Worm (Caenorhabditis elegans) whole organism, L2 larva: ENCODE measurements around the gene egg-1.
A peak's percentile ranks its signal among the peaks of the same experiment; 100 is the strongest.

ENCODE experiments used
- C34F6.9 ChIP-seq: fragments of 150-350 bp; optimal IDR thresholded peaks from 2 replicates; lab custom pipeline; 2014; ENCODE audit warnings: missing biosample characterization, missing genetic modification characterization
- F13H6.1 ChIP-seq: sonication (generic microtip); optimal IDR thresholded peaks from 2 replicates; lab custom pipeline; 2016; ENCODE audit warnings: missing genetic modification characterization, missing compliant biosample characterization
- R02D3.7 ChIP-seq: fragments of 150-350 bp; optimal IDR thresholded peaks from 2 replicates; lab custom pipeline; 2014; ENCODE audit warnings: missing biosample characterization, missing genetic modification characterization
- Y55F3AM.14 ChIP-seq: fragments of 200-800 bp; sonication (Bioruptor generic); optimal IDR thresholded peaks from 2 replicates; lab custom pipeline; 2018; ENCODE audit warnings: mild to moderate bottlenecking, missing genetic modification characterization, missing compliant biosample characterization
- ZK546.5 ChIP-seq: sonication (generic microtip); optimal IDR thresholded peaks from 2 replicates; lab custom pipeline; 2017; ENCODE audit warnings: missing biosample characterization, missing genetic modification characterization
- alr-1 ChIP-seq: fragments of 150-350 bp; optimal IDR thresholded peaks from 2 replicates; lab custom pipeline; 2014; ENCODE audit warnings: missing biosample characterization, missing genetic modification characterization
- ama-1 ChIP-seq: fragments of 150-350 bp; optimal IDR thresholded peaks from 2 replicates; lab custom pipeline; 2018; ENCODE audit warnings: inconsistent platforms
- blmp-1 ChIP-seq: sonication (generic microtip); optimal IDR thresholded peaks from 2 replicates; lab custom pipeline; 2017; ENCODE audit warnings: missing genetic modification characterization, mild to moderate bottlenecking, missing compliant biosample characterization, antibody characterized with exemption, moderate library complexity; ENCODE audit not compliant: insufficient read depth
- ceh-82 ChIP-seq: fragments of 150-350 bp; optimal IDR thresholded peaks from 2 replicates; lab custom pipeline; 2014; ENCODE audit warnings: missing biosample characterization, missing genetic modification characterization
- crh-2 ChIP-seq: sonication (generic microtip); optimal IDR thresholded peaks from 2 replicates; lab custom pipeline; 2017; ENCODE audit warnings: missing biosample characterization, missing genetic modification characterization
- egl-27 ChIP-seq: sonication (generic microtip); optimal IDR thresholded peaks from 3 replicates; lab custom pipeline; 2017; ENCODE audit warnings: missing biosample characterization, missing genetic modification reagents, missing genetic modification characterization
- elt-1 ChIP-seq: fragments of 150-350 bp; optimal IDR thresholded peaks from 2 replicates; lab custom pipeline; 2014; ENCODE audit warnings: missing biosample characterization, missing genetic modification characterization
- elt-3 ChIP-seq: sonication (generic microtip); optimal IDR thresholded peaks from 2 replicates; lab custom pipeline; 2017; ENCODE audit warnings: missing biosample characterization, missing genetic modification characterization
- fos-1 ChIP-seq: fragments of 150-350 bp; optimal IDR thresholded peaks from 2 replicates; lab custom pipeline; 2014; ENCODE audit warnings: missing biosample characterization, missing genetic modification characterization
- gmeb-1 ChIP-seq: fragments of 150-350 bp; optimal IDR thresholded peaks from 2 replicates; lab custom pipeline; 2014; ENCODE audit warnings: missing biosample characterization, missing genetic modification characterization
- lin-11 ChIP-seq: fragments of 150-350 bp; sonication (generic microtip); optimal IDR thresholded peaks from 2 replicates; lab custom pipeline; 2014; ENCODE audit warnings: missing biosample characterization, missing genetic modification characterization, inconsistent platforms, mixed read lengths
- lin-13 ChIP-seq: fragments of 150-350 bp; optimal IDR thresholded peaks from 2 replicates; lab custom pipeline; 2014; ENCODE audit warnings: missing biosample characterization, missing genetic modification reagents, missing genetic modification characterization
- lin-39 ChIP-seq: fragments of 150-350 bp; optimal IDR thresholded peaks from 2 replicates; lab custom pipeline; 2014; ENCODE audit warnings: missing biosample characterization, missing genetic modification reagents, missing genetic modification characterization
- lsy-2 ChIP-seq, 2 experiments: fragments of 150-350 bp in 1 of 2; sonication (generic microtip) in 1 of 2; optimal IDR thresholded peaks; 2 replicates each; lab custom pipeline; 2014 to 2017; ENCODE audit warnings: missing biosample characterization in 2 of 2, missing genetic modification characterization in 2 of 2
- mbf-1 ChIP-seq: sonication (generic microtip); optimal IDR thresholded peaks from 2 replicates; lab custom pipeline; 2017; ENCODE audit warnings: missing biosample characterization, missing genetic modification characterization
- mdl-1 ChIP-seq, 2 experiments: fragments of 150-350 bp in 1 of 2; sonication (generic microtip) in 1 of 2; optimal IDR thresholded peaks; 2 replicates each; lab custom pipeline; 2017; ENCODE audit warnings: missing biosample characterization in 2 of 2, missing genetic modification characterization in 2 of 2
- nhr-10 ChIP-seq: sonication (generic microtip); optimal IDR thresholded peaks from 2 replicates; lab custom pipeline; 2017; ENCODE audit warnings: missing biosample characterization, missing genetic modification characterization
- nhr-11 ChIP-seq: fragments of 150-350 bp; optimal IDR thresholded peaks from 2 replicates; lab custom pipeline; 2014; ENCODE audit warnings: missing biosample characterization, missing genetic modification characterization
- nhr-12 ChIP-seq: fragments of 150-350 bp; optimal IDR thresholded peaks from 2 replicates; lab custom pipeline; 2014; ENCODE audit warnings: missing biosample characterization, missing genetic modification characterization
- nhr-129 ChIP-seq: fragments of 150-350 bp; optimal IDR thresholded peaks from 2 replicates; lab custom pipeline; 2014; ENCODE audit warnings: missing biosample characterization, missing genetic modification characterization
- nhr-21 ChIP-seq: fragments of 150-350 bp; optimal IDR thresholded peaks from 2 replicates; lab custom pipeline; 2014; ENCODE audit warnings: missing biosample characterization, missing genetic modification characterization
- nhr-237 ChIP-seq: fragments of 150-350 bp; optimal IDR thresholded peaks from 2 replicates; lab custom pipeline; 2014; ENCODE audit warnings: missing biosample characterization, missing genetic modification characterization
- nhr-25 ChIP-seq: fragments of 150-350 bp; sonication (generic microtip); optimal IDR thresholded peaks from 3 replicates; lab custom pipeline; 2014; ENCODE audit warnings: missing biosample characterization, missing genetic modification characterization
- nhr-77 ChIP-seq: fragments of 150-350 bp; optimal IDR thresholded peaks from 2 replicates; lab custom pipeline; 2014; ENCODE audit warnings: missing biosample characterization, missing genetic modification characterization
- peb-1 ChIP-seq: fragments of 150-350 bp; optimal IDR thresholded peaks from 2 replicates; lab custom pipeline; 2014; ENCODE audit warnings: missing biosample characterization, missing genetic modification characterization
- sem-4 ChIP-seq: fragments of 150-350 bp; optimal IDR thresholded peaks from 2 replicates; lab custom pipeline; 2014; ENCODE audit warnings: missing biosample characterization, missing genetic modification reagents, missing genetic modification characterization
- skn-1 ChIP-seq: sonication (generic microtip); optimal IDR thresholded peaks from 2 replicates; lab custom pipeline; 2017; ENCODE audit warnings: missing biosample characterization, missing genetic modification characterization
- sma-3 ChIP-seq: sonication (generic microtip); optimal IDR thresholded peaks from 2 replicates; lab custom pipeline; 2016; ENCODE audit warnings: missing genetic modification reagents, missing genetic modification characterization, missing compliant biosample characterization
- sma-9 ChIP-seq, 2 experiments: fragments of 150-350 bp in 1 of 2; sonication (generic microtip) in 1 of 2; optimal IDR thresholded peaks; 2 replicates each; lab custom pipeline; 2014 to 2016; ENCODE audit warnings: missing genetic modification characterization in 2 of 2, mild to moderate bottlenecking in 1 of 2, missing biosample characterization in 1 of 2, missing compliant biosample characterization in 1 of 2, missing genetic modification reagents in 1 of 2, moderate library complexity in 1 of 2
- snpc-4 ChIP-seq: fragments of 150-350 bp; optimal IDR thresholded peaks from 2 replicates; lab custom pipeline; 2014; ENCODE audit warnings: missing biosample characterization, missing genetic modification characterization
- unc-55 ChIP-seq: fragments of 150-350 bp; sonication (generic microtip); optimal IDR thresholded peaks from 3 replicates; lab custom pipeline; 2014; ENCODE audit warnings: missing biosample characterization, missing genetic modification reagents, missing genetic modification characterization
- unc-62 ChIP-seq: fragments of 150-350 bp; optimal IDR thresholded peaks from 2 replicates; lab custom pipeline; 2014; ENCODE audit warnings: missing biosample characterization, missing genetic modification reagents, missing genetic modification characterization
- ztf-1 ChIP-seq: fragments of 200-800 bp; sonication (Bioruptor generic); conservative IDR thresholded peaks from 2 replicates; pipeline ENCODE4 v1.3.6; 2022; ENCODE audit warnings: missing genetic modification characterization, missing compliant biosample characterization
- ztf-4 ChIP-seq: fragments of 150-350 bp; optimal IDR thresholded peaks from 2 replicates; lab custom pipeline; 2014; ENCODE audit warnings: missing biosample characterization, missing genetic modification characterization

egg-1 gene

ce11 chrIII:5721888-5722287 lies 6.1 kb upstream of the egg-1 start:
- TF ChIP-seq nhr-10 (tag; lab: Kevin White, UChicago) (no peak), Y55F3AM.14 (no peak), nhr-21 (tag; lab: Kevin White, UChicago) (peak; percentile 31), crh-2 (peak; percentile 66), lin-11 (peak; percentile 27), mbf-1 (tag; lab: Kevin White, UChicago) (no peak), sma-3 (peak; percentile 84), blmp-1 (tag; lab: Kevin White, UChicago) (peak; percentile 28), peb-1 (tag; lab: Kevin White, UChicago) (no peak), R02D3.7 (tag; lab: Kevin White, UChicago) (peak; percentile 17), ZK546.5 (no peak), C34F6.9 (tag; lab: Kevin White, UChicago) (peak; percentile 68), F13H6.1 (peak; percentile 71), unc-55 (GFP tag; lab: Kevin White, UChicago) (peak; percentile 61), ztf-1 (GFP tag; lab: Robert Waterston, UW) (no peak), fos-1 (tag; lab: Kevin White, UChicago) (peak; percentile 87), gmeb-1 (tag; lab: Kevin White, UChicago) (peak; percentile 90), sma-9 (GFP tag; optimal IDR thresholded peaks at IDR 0.05; lab: Kevin White, UChicago) (peak; percentile 93), sma-9 (tag; optimal IDR thresholded peaks at IDR 0.05; lab: Kevin White, UChicago) (no peak), snpc-4 (no peak), nhr-12 (tag; lab: Kevin White, UChicago) (no peak), ama-1 (no peak), ztf-4 (peak; percentile 59), nhr-129 (tag; lab: Kevin White, UChicago) (peak; percentile 15), egl-27 (tag; lab: Kevin White, UChicago) (no peak), lsy-2 (tag; optimal IDR thresholded peaks at IDR 0.05; lab: Kevin White, UChicago) (peak; percentile 34 to 80), sem-4 (tag; lab: Kevin White, UChicago) (peak; percentile 74), lin-13 (GFP tag; lab: Kevin White, UChicago) (peak; percentile 52), skn-1 (peak; percentile 18), nhr-25 (tag; lab: Kevin White, UChicago) (peak; percentile 24)

- TF ChIP-seq unc-55 (GFP tag; lab: Kevin White, UChicago) (no peak), nhr-25 (tag; lab: Kevin White, UChicago) (no peak), mdl-1 (tag; optimal IDR thresholded peaks at IDR 0.05; lab: Kevin White, UChicago) (no peak), nhr-77 (tag; lab: Kevin White, UChicago) (no peak), elt-3 (tag; lab: Kevin White, UChicago) (no peak), alr-1 (tag; lab: Kevin White, UChicago) (no peak), lin-39 (tag; lab: Kevin White, UChicago) (no peak), ceh-82 (tag; lab: Kevin White, UChicago) (no peak), unc-62 (GFP tag; lab: Kevin White, UChicago) (no peak), ztf-1 (GFP tag; lab: Robert Waterston, UW) (no peak), lin-11 (no peak), F13H6.1 (no peak), Y55F3AM.14 (no peak), nhr-237 (tag; lab: Kevin White, UChicago) (no peak), crh-2 (no peak), R02D3.7 (tag; lab: Kevin White, UChicago) (no peak), peb-1 (tag; lab: Kevin White, UChicago) (no peak), sma-3 (no peak)
These were observed 5.4 kb upstream of the egg-1 start, which contains the start of gene wrm-1 for ce11 chrIII:5722550-5722949. Gene wrm-1 (plus strand): TSS chrIII:5722850.

ce11 chrIII:5729367-5729766 lies 1.4 kb downstream of the egg-1 start:
- no peak for TF ChIP-seq unc-55 (GFP tag; lab: Kevin White, UChicago)
- TF ChIP-seq nhr-11 (tag; lab: Kevin White, UChicago), result no peak
- TF ChIP-seq nhr-237 (tag; lab: Kevin White, UChicago), result no peak
- no peak for TF ChIP-seq elt-1 (tag; lab: Kevin White, UChicago)
